Worm (Caenorhabditis elegans) whole organism, L2 larva: ENCODE results near the gene fbxa-197.
"Not testable (repeated sequence)": the region's sequence is repeated elsewhere in the genome, so short reads cannot be mapped to it uniquely, and the experiment has no call there.

Experiments
- C34F6.9 ChIP-seq: fragments of 150-350 bp; optimal IDR thresholded peaks from 2 replicates; lab custom pipeline; 2014; ENCODE audit warnings: missing biosample characterization, missing genetic modification characterization
- F13H6.1 ChIP-seq: sonication (generic microtip); optimal IDR thresholded peaks from 2 replicates; lab custom pipeline; 2016; ENCODE audit warnings: missing genetic modification characterization, missing compliant biosample characterization
- Y55F3AM.14 ChIP-seq: fragments of 200-800 bp; sonication (Bioruptor generic); optimal IDR thresholded peaks from 2 replicates; lab custom pipeline; 2018; ENCODE audit warnings: mild to moderate bottlenecking, missing genetic modification characterization, missing compliant biosample characterization
- ZK546.5 ChIP-seq: sonication (generic microtip); optimal IDR thresholded peaks from 2 replicates; lab custom pipeline; 2017; ENCODE audit warnings: missing biosample characterization, missing genetic modification characterization
- alr-1 ChIP-seq: fragments of 150-350 bp; optimal IDR thresholded peaks from 2 replicates; lab custom pipeline; 2014; ENCODE audit warnings: missing biosample characterization, missing genetic modification characterization
- ama-1 ChIP-seq: fragments of 150-350 bp; optimal IDR thresholded peaks from 2 replicates; lab custom pipeline; 2018; ENCODE audit warnings: inconsistent platforms
- egl-27 ChIP-seq: sonication (generic microtip); optimal IDR thresholded peaks from 3 replicates; lab custom pipeline; 2017; ENCODE audit warnings: missing biosample characterization, missing genetic modification reagents, missing genetic modification characterization
- elt-1 ChIP-seq: fragments of 150-350 bp; optimal IDR thresholded peaks from 2 replicates; lab custom pipeline; 2014; ENCODE audit warnings: missing biosample characterization, missing genetic modification characterization
- elt-3 ChIP-seq: sonication (generic microtip); optimal IDR thresholded peaks from 2 replicates; lab custom pipeline; 2017; ENCODE audit warnings: missing biosample characterization, missing genetic modification characterization
- fos-1 ChIP-seq: fragments of 150-350 bp; optimal IDR thresholded peaks from 2 replicates; lab custom pipeline; 2014; ENCODE audit warnings: missing biosample characterization, missing genetic modification characterization
- lin-11 ChIP-seq: fragments of 150-350 bp; sonication (generic microtip); optimal IDR thresholded peaks from 2 replicates; lab custom pipeline; 2014; ENCODE audit warnings: missing biosample characterization, missing genetic modification characterization, inconsistent platforms, mixed read lengths
- lin-13 ChIP-seq: fragments of 150-350 bp; optimal IDR thresholded peaks from 2 replicates; lab custom pipeline; 2014; ENCODE audit warnings: missing biosample characterization, missing genetic modification reagents, missing genetic modification characterization
- lin-39 ChIP-seq: fragments of 150-350 bp; optimal IDR thresholded peaks from 2 replicates; lab custom pipeline; 2014; ENCODE audit warnings: missing biosample characterization, missing genetic modification reagents, missing genetic modification characterization
- lsy-2 ChIP-seq, 2 experiments: fragments of 150-350 bp in 1 of 2; sonication (generic microtip) in 1 of 2; optimal IDR thresholded peaks; 2 replicates each; lab custom pipeline; 2014 to 2017; ENCODE audit warnings: missing biosample characterization in 2 of 2, missing genetic modification characterization in 2 of 2
- mab-5 ChIP-seq: fragments of 150-350 bp; optimal IDR thresholded peaks from 2 replicates; lab custom pipeline; 2014; ENCODE audit warnings: missing biosample characterization, missing genetic modification characterization
- mbf-1 ChIP-seq: sonication (generic microtip); optimal IDR thresholded peaks from 2 replicates; lab custom pipeline; 2017; ENCODE audit warnings: missing biosample characterization, missing genetic modification characterization
- mdl-1 ChIP-seq, 2 experiments: fragments of 150-350 bp in 1 of 2; sonication (generic microtip) in 1 of 2; optimal IDR thresholded peaks; 2 replicates each; lab custom pipeline; 2017; ENCODE audit warnings: missing biosample characterization in 2 of 2, missing genetic modification characterization in 2 of 2
- nhr-10 ChIP-seq: sonication (generic microtip); optimal IDR thresholded peaks from 2 replicates; lab custom pipeline; 2017; ENCODE audit warnings: missing biosample characterization, missing genetic modification characterization
- nhr-11 ChIP-seq: fragments of 150-350 bp; optimal IDR thresholded peaks from 2 replicates; lab custom pipeline; 2014; ENCODE audit warnings: missing biosample characterization, missing genetic modification characterization
- nhr-12 ChIP-seq: fragments of 150-350 bp; optimal IDR thresholded peaks from 2 replicates; lab custom pipeline; 2014; ENCODE audit warnings: missing biosample characterization, missing genetic modification characterization
- nhr-129 ChIP-seq: fragments of 150-350 bp; optimal IDR thresholded peaks from 2 replicates; lab custom pipeline; 2014; ENCODE audit warnings: missing biosample characterization, missing genetic modification characterization
- nhr-23 ChIP-seq: fragments of 150-350 bp; optimal IDR thresholded peaks from 2 replicates; lab custom pipeline; 2014; ENCODE audit warnings: missing biosample characterization, missing genetic modification reagents, missing genetic modification characterization
- nhr-237 ChIP-seq: fragments of 150-350 bp; optimal IDR thresholded peaks from 2 replicates; lab custom pipeline; 2014; ENCODE audit warnings: missing biosample characterization, missing genetic modification characterization
- nhr-25 ChIP-seq: fragments of 150-350 bp; sonication (generic microtip); optimal IDR thresholded peaks from 3 replicates; lab custom pipeline; 2014; ENCODE audit warnings: missing biosample characterization, missing genetic modification characterization
- nhr-6 ChIP-seq: fragments of 150-350 bp; optimal IDR thresholded peaks from 2 replicates; lab custom pipeline; 2014; ENCODE audit warnings: missing biosample characterization, missing genetic modification characterization
- nhr-77 ChIP-seq: fragments of 150-350 bp; optimal IDR thresholded peaks from 2 replicates; lab custom pipeline; 2014; ENCODE audit warnings: missing biosample characterization, missing genetic modification characterization
- peb-1 ChIP-seq: fragments of 150-350 bp; optimal IDR thresholded peaks from 2 replicates; lab custom pipeline; 2014; ENCODE audit warnings: missing biosample characterization, missing genetic modification characterization
- sem-4 ChIP-seq: fragments of 150-350 bp; optimal IDR thresholded peaks from 2 replicates; lab custom pipeline; 2014; ENCODE audit warnings: missing biosample characterization, missing genetic modification reagents, missing genetic modification characterization
- skn-1 ChIP-seq: sonication (generic microtip); optimal IDR thresholded peaks from 2 replicates; lab custom pipeline; 2017; ENCODE audit warnings: missing biosample characterization, missing genetic modification characterization
- sma-3 ChIP-seq: sonication (generic microtip); optimal IDR thresholded peaks from 2 replicates; lab custom pipeline; 2016; ENCODE audit warnings: missing genetic modification reagents, missing genetic modification characterization, missing compliant biosample characterization
- sma-9 ChIP-seq, 2 experiments: fragments of 150-350 bp in 1 of 2; sonication (generic microtip) in 1 of 2; optimal IDR thresholded peaks; 2 replicates each; lab custom pipeline; 2014 to 2016; ENCODE audit warnings: missing genetic modification characterization in 2 of 2, mild to moderate bottlenecking in 1 of 2, missing biosample characterization in 1 of 2, missing compliant biosample characterization in 1 of 2, missing genetic modification reagents in 1 of 2, moderate library complexity in 1 of 2
- snpc-4 ChIP-seq: fragments of 150-350 bp; optimal IDR thresholded peaks from 2 replicates; lab custom pipeline; 2014; ENCODE audit warnings: missing biosample characterization, missing genetic modification characterization
- unc-39 ChIP-seq: fragments of 150-350 bp; optimal IDR thresholded peaks from 2 replicates; lab custom pipeline; 2014; ENCODE audit warnings: missing biosample characterization, missing genetic modification characterization
- zag-1 ChIP-seq: fragments of 150-350 bp; optimal IDR thresholded peaks from 2 replicates; lab custom pipeline; 2014; ENCODE audit warnings: missing biosample characterization, missing genetic modification characterization
- ztf-1 ChIP-seq: fragments of 200-800 bp; sonication (Bioruptor generic); conservative IDR thresholded peaks from 2 replicates; pipeline ENCODE4 v1.3.6; 2022; ENCODE audit warnings: missing genetic modification characterization, missing compliant biosample characterization
- ztf-4 ChIP-seq: fragments of 150-350 bp; optimal IDR thresholded peaks from 2 replicates; lab custom pipeline; 2014; ENCODE audit warnings: missing biosample characterization, missing genetic modification characterization

Gene fbxa-197

ce11 chrV:15841095-15841494 is 26.4 kb upstream of the fbxa-197 start, which contains the start of gene srh-149:
Gene srh-149 (minus strand): TSS chrV:15841195.
- no peak for TF ChIP-seq nhr-11 (tag; lab: Kevin White, UChicago)
- no peak for TF ChIP-seq nhr-237
- no peak for TF ChIP-seq ama-1 (lab: Kevin White, UChicago)
- TF ChIP-seq mab-5: no peak
- TF ChIP-seq nhr-10 (tag; lab: Kevin White, UChicago): no peak
- no peak for TF ChIP-seq nhr-77 (tag; lab: Kevin White, UChicago)
- no peak for TF ChIP-seq peb-1 (tag; lab: Kevin White, UChicago)
- no peak for TF ChIP-seq ztf-4 (tag; lab: Kevin White, UChicago)
- TF ChIP-seq F13H6.1 (tag; lab: Kevin White, UChicago): no peak
- TF ChIP-seq nhr-23 (tag; lab: Kevin White, UChicago): no peak
- TF ChIP-seq nhr-25 (tag; lab: Kevin White, UChicago): no peak
- TF ChIP-seq ztf-1 (GFP tag; lab: Robert Waterston, UW): no peak
- TF ChIP-seq ZK546.5 (tag; lab: Kevin White, UChicago): no peak
- TF ChIP-seq fos-1 (tag; lab: Kevin White, UChicago): no peak
- TF ChIP-seq unc-39 (tag; lab: Kevin White, UChicago): no peak
- TF ChIP-seq lin-39 (tag; lab: Kevin White, UChicago): no peak

- not testable (repeated sequence) for TF ChIP-seq nhr-12; sem-4 (tag; lab: Kevin White, UChicago); nhr-77 (tag; lab: Kevin White, UChicago)
- TF ChIP-seq, all 48 proteins: peak for 0; not testable (repeated sequence) for 48
Measured at ce11 chrV:15850276-15850811, 17.1 kb upstream of the fbxa-197 start, which contains the start of gene srh-147. Gene srh-147 (minus strand): TSS chrV:15850326.

ce11 chrV:15858292-15858691 is 9.2 kb upstream of the fbxa-197 start, which contains the start of gene srh-148:
Gene srh-148 (minus strand): TSS chrV:15858392.
- TF ChIP-seq mdl-1 (tag; optimal IDR thresholded peaks at IDR 0.05; lab: Kevin White, UChicago) (no peak), nhr-11 (tag; lab: Kevin White, UChicago) (no peak), sma-9 (GFP tag; optimal IDR thresholded peaks at IDR 0.05; lab: Kevin White, UChicago) (no peak), sma-9 (tag; optimal IDR thresholded peaks at IDR 0.05; lab: Kevin White, UChicago) (no peak), alr-1 (tag; lab: Kevin White, UChicago) (no peak), ZK546.5 (tag; lab: Kevin White, UChicago) (no peak), mbf-1 (tag; lab: Kevin White, UChicago) (no peak), unc-39 (tag; lab: Kevin White, UChicago) (no peak), lin-11 (tag; lab: Kevin White, UChicago) (no peak), lin-13 (GFP tag; lab: Kevin White, UChicago) (no peak), peb-1 (tag; lab: Kevin White, UChicago) (no peak), nhr-77 (tag; lab: Kevin White, UChicago) (no peak), lsy-2 (tag; optimal IDR thresholded peaks at IDR 0.05; lab: Kevin White, UChicago) (no peak), elt-3 (no peak), Y55F3AM.14 (GFP tag; lab: Kevin White, UChicago) (no peak), sma-3 (GFP tag; lab: Kevin White, UChicago) (no peak), C34F6.9 (no peak), fos-1 (tag; lab: Kevin White, UChicago) (no peak), zag-1 (tag; lab: Kevin White, UChicago) (no peak)

- no peak for TF ChIP-seq nhr-129 (tag; lab: Kevin White, UChicago)
- no peak for TF ChIP-seq nhr-25 (tag; lab: Kevin White, UChicago)
- no peak for TF ChIP-seq peb-1 (tag; lab: Kevin White, UChicago)
- no peak for TF ChIP-seq unc-39 (tag; lab: Kevin White, UChicago)
- no peak for TF ChIP-seq ztf-4 (tag; lab: Kevin White, UChicago)
- TF ChIP-seq ama-1 (lab: Kevin White, UChicago): no peak
- no peak for TF ChIP-seq Y55F3AM.14 (GFP tag; lab: Kevin White, UChicago)
- TF ChIP-seq nhr-6 (tag; lab: Kevin White, UChicago): no peak
- no peak for TF ChIP-seq mbf-1 (tag; lab: Kevin White, UChicago)
- no peak for TF ChIP-seq F13H6.1 (tag; lab: Kevin White, UChicago)
- no peak for TF ChIP-seq elt-3
- no peak for TF ChIP-seq snpc-4
- no peak for TF ChIP-seq nhr-11 (tag; lab: Kevin White, UChicago)
- no peak for TF ChIP-seq ZK546.5 (tag; lab: Kevin White, UChicago)
- TF ChIP-seq elt-1 (tag; lab: Kevin White, UChicago): no peak
- no peak for TF ChIP-seq nhr-10 (tag; lab: Kevin White, UChicago)
- no peak for TF ChIP-seq zag-1 (tag; lab: Kevin White, UChicago)
- TF ChIP-seq egl-27 (tag; lab: Kevin White, UChicago): no peak
- no peak for TF ChIP-seq skn-1 (tag; lab: Kevin White, UChicago)
Measured at ce11 chrV:15862599-15862998, 4.9 kb upstream of the fbxa-197 start, which contains the start of gene srz-12. Gene srz-12 (minus strand): TSS chrV:15862699.
